Fruit fly (Drosophila melanogaster) whole organism, embryonic: Measurements from ENCODE around the gene CG34183.

Source experiments
- BtbVII ChIP-seq: fragments of 200-800 bp; sonication (Bioruptor generic); optimal IDR thresholded peaks from 3 replicates; lab custom pipeline; 2017; ENCODE audit warnings: missing biosample characterization, mild to moderate bottlenecking, missing genetic modification characterization
- CG10543 ChIP-seq: fragments of 200-800 bp; sonication (Bioruptor generic); optimal IDR thresholded peaks from 3 replicates; lab custom pipeline; 2017; ENCODE audit warnings: missing biosample characterization, mild to moderate bottlenecking, missing genetic modification characterization, moderate library complexity
- CG11504 ChIP-seq: fragments of 200-800 bp; sonication (Bioruptor generic); optimal IDR thresholded peaks from 3 replicates; lab custom pipeline; 2019; ENCODE audit warnings: missing biosample characterization, mild to moderate bottlenecking, missing genetic modification characterization, moderate library complexity
- CG12942 ChIP-seq: fragments of 200-800 bp; sonication (Bioruptor generic); optimal IDR thresholded peaks from 3 replicates; lab custom pipeline; 2016; ENCODE audit warnings: missing biosample characterization, missing genetic modification characterization
- CG13624 ChIP-seq: fragments of 200-800 bp; sonication (Bioruptor generic); optimal IDR thresholded peaks from 2 replicates; lab custom pipeline; 2016; ENCODE audit warnings: missing biosample characterization, missing genetic modification characterization
- CG14441 ChIP-seq: fragments of 200-800 bp; sonication (Bioruptor generic); IDR thresholded peaks from 2 replicates; pipeline ENCODE4 v1.3.6; 2022; ENCODE audit warnings: missing biosample characterization, missing genetic modification characterization
- CG15073 ChIP-seq: fragments of 200-800 bp; sonication (Bioruptor generic); optimal IDR thresholded peaks from 2 replicates; lab custom pipeline; 2016; ENCODE audit warnings: missing biosample characterization, missing genetic modification characterization
- CG15601 ChIP-seq: fragments of 200-800 bp; sonication (Bioruptor generic); optimal IDR thresholded peaks from 3 replicates; lab custom pipeline; 2019; ENCODE audit warnings: missing biosample characterization, mild to moderate bottlenecking, missing genetic modification characterization, moderate library complexity
- CG30020 ChIP-seq: fragments of 200-800 bp; optimal IDR thresholded peaks from 2 replicates; lab custom pipeline; 2019; ENCODE audit warnings: missing biosample characterization, mild to moderate bottlenecking, missing genetic modification characterization, moderate library complexity
- CG31388 ChIP-seq: fragments of 200-800 bp; sonication (Bioruptor generic); optimal IDR thresholded peaks from 2 replicates; lab custom pipeline; 2016; ENCODE audit warnings: missing biosample characterization, missing genetic modification characterization
- CG31441 ChIP-seq: fragments of 200-800 bp; sonication (Bioruptor generic); IDR thresholded peaks from 2 replicates; pipeline ENCODE4 v1.3.6; 2022; ENCODE audit warnings: missing biosample characterization, missing genetic modification characterization
- CG4404 ChIP-seq: fragments of 200-800 bp; sonication (Bioruptor generic); IDR thresholded peaks from 2 replicates; pipeline ENCODE4 v1.3.6; 2022; ENCODE audit warnings: missing biosample characterization, missing genetic modification characterization
- CG4424 ChIP-seq: fragments of 200-800 bp; sonication (Bioruptor generic); optimal IDR thresholded peaks from 3 replicates; lab custom pipeline; 2016; ENCODE audit warnings: missing biosample characterization, missing genetic modification characterization
- CG4617 ChIP-seq: fragments of 200-800 bp; sonication (Bioruptor generic); optimal IDR thresholded peaks from 3 replicates; lab custom pipeline; 2016; ENCODE audit warnings: missing biosample characterization, missing genetic modification characterization, borderline replicate concordance
- CG6689 ChIP-seq: fragments of 200-800 bp; sonication (Bioruptor generic); IDR thresholded peaks from 2 replicates; pipeline ENCODE4 v1.3.6; 2022; ENCODE audit warnings: missing biosample characterization, missing genetic modification characterization
- CG6854 ChIP-seq: fragments of 200-800 bp; sonication (Bioruptor generic); optimal IDR thresholded peaks from 3 replicates; lab custom pipeline; 2017; ENCODE audit warnings: missing biosample characterization, mild to moderate bottlenecking, missing genetic modification characterization
- CG7745 ChIP-seq: fragments of 200-800 bp; sonication (Bioruptor generic); optimal IDR thresholded peaks from 2 replicates; lab custom pipeline; 2018; ENCODE audit warnings: missing biosample characterization, mild to moderate bottlenecking, missing genetic modification characterization, moderate library complexity
- CG8290 ChIP-seq, 3 experiments: fragments of 200-800 bp; sonication (Bioruptor generic); optimal IDR thresholded peaks; 2 replicates each; lab custom pipeline; 2016 to 2019; ENCODE audit warnings: missing biosample characterization in 3 of 3, missing genetic modification characterization in 3 of 3, mild to moderate bottlenecking in 2 of 3, moderate library complexity in 1 of 3
- CG8478 ChIP-seq: fragments of >200 bp; optimal IDR thresholded peaks from 2 replicates; lab custom pipeline; 2018
- CG9797 ChIP-seq: fragments of 200-800 bp; sonication (Bioruptor generic); optimal IDR thresholded peaks from 3 replicates; lab custom pipeline; 2018; ENCODE audit warnings: missing biosample characterization, mild to moderate bottlenecking, missing genetic modification characterization
- CkIIα-i1 ChIP-seq: fragments of 200-800 bp; sonication (Bioruptor generic); IDR thresholded peaks from 2 replicates; pipeline ENCODE4 v1.3.6; 2022; ENCODE audit warnings: missing biosample characterization, missing genetic modification characterization
- D ChIP-seq, 2 experiments: fragments of 200-800 bp in 1 of 2; fragments of >200 bp in 1 of 2; sonication (Bioruptor generic) in 1 of 2; optimal IDR thresholded peaks; 2 replicates in 1 of 2; 3 replicates in 1 of 2; lab custom pipeline; 2017; ENCODE audit warnings: mild to moderate bottlenecking in 1 of 2, missing biosample characterization in 1 of 2, missing genetic modification characterization in 1 of 2, missing genetic modification reagents in 1 of 2
- Drgx ChIP-seq: fragments of 200-800 bp; sonication (Bioruptor generic); IDR thresholded peaks from 2 replicates; pipeline ENCODE4 v1.3.6; 2022; ENCODE audit warnings: missing biosample characterization, missing genetic modification characterization
- Gsc ChIP-seq: fragments of 200-800 bp; sonication (Bioruptor generic); IDR thresholded peaks from 2 replicates; pipeline ENCODE4 v1.3.6; 2022; ENCODE audit warnings: missing biosample characterization, missing genetic modification characterization
- Hmx ChIP-seq: fragments of 200-800 bp; sonication (Bioruptor generic); optimal IDR thresholded peaks from 2 replicates; lab custom pipeline; 2016; ENCODE audit warnings: missing biosample characterization, missing genetic modification characterization
- Opbp ChIP-seq: fragments of 200-800 bp; sonication (Bioruptor generic); IDR thresholded peaks from 3 replicates; pipeline ENCODE4 v1.3.6; 2022; ENCODE audit warnings: missing biosample characterization, missing genetic modification characterization; ENCODE audit not compliant: partially characterized antibody
- Pdp1 ChIP-seq, 2 experiments: fragments of 200-800 bp; sonication (Bioruptor generic); optimal IDR thresholded peaks; 3 replicates each; lab custom pipeline; 2016; ENCODE audit warnings: missing biosample characterization in 2 of 2, missing genetic modification characterization in 2 of 2, mild to moderate bottlenecking in 1 of 2, moderate library complexity in 1 of 2
- Poxn ChIP-seq: fragments of 200-800 bp; sonication (Bioruptor generic); IDR thresholded peaks from 2 replicates; pipeline ENCODE4 v1.3.6; 2022; ENCODE audit warnings: missing biosample characterization, missing genetic modification characterization
- Tbp ChIP-seq: fragments of >200 bp; optimal IDR thresholded peaks from 2 replicates; lab custom pipeline; 2018; ENCODE audit warnings: missing biosample characterization, missing genetic modification characterization
- Xrp1 ChIP-seq: fragments of 200-800 bp; sonication (Bioruptor generic); IDR thresholded peaks from 2 replicates; pipeline ENCODE4 v1.3.6; 2022; ENCODE audit warnings: missing biosample characterization, missing genetic modification characterization
- aop ChIP-seq: fragments of 200-800 bp; sonication (Bioruptor generic); IDR thresholded peaks from 2 replicates; pipeline ENCODE4 v1.3.6; 2022; ENCODE audit warnings: missing biosample characterization, missing genetic modification characterization
- ap ChIP-seq: fragments of 200-800 bp; sonication (Bioruptor generic); IDR thresholded peaks from 2 replicates; pipeline ENCODE4 v1.3.6; 2022; ENCODE audit warnings: missing biosample characterization, missing genetic modification characterization
- ash1 ChIP-seq: fragments of 200-800 bp; sonication (Bioruptor generic); optimal IDR thresholded peaks from 2 replicates; lab custom pipeline; 2018; ENCODE audit warnings: missing biosample characterization, mild to moderate bottlenecking, missing genetic modification characterization
- ato ChIP-seq: fragments of 200-800 bp; sonication (Bioruptor generic); IDR thresholded peaks from 2 replicates; pipeline ENCODE4 v1.3.6; 2022; ENCODE audit warnings: missing biosample characterization, missing genetic modification characterization; ENCODE audit not compliant: partially characterized antibody
- btn ChIP-seq: fragments of 200-800 bp; sonication (Bioruptor generic); optimal IDR thresholded peaks from 2 replicates; lab custom pipeline; 2016; ENCODE audit warnings: missing biosample characterization, missing genetic modification characterization
- dimm ChIP-seq: fragments of 200-800 bp; sonication (Bioruptor generic); IDR thresholded peaks from 2 replicates; pipeline ENCODE4 v1.3.6; 2022; ENCODE audit warnings: missing biosample characterization, missing genetic modification characterization
- dm ChIP-seq: fragments of 200-800 bp; sonication (Bioruptor generic); optimal IDR thresholded peaks from 3 replicates; lab custom pipeline; 2016; ENCODE audit warnings: missing biosample characterization, missing genetic modification characterization
- fru ChIP-seq: fragments of >200 bp; optimal IDR thresholded peaks from 2 replicates; lab custom pipeline; 2017
- gcm ChIP-seq: fragments of 200-800 bp; sonication (Bioruptor generic); optimal IDR thresholded peaks from 2 replicates; lab custom pipeline; 2019; ENCODE audit warnings: missing biosample characterization, mild to moderate bottlenecking, missing genetic modification characterization, moderate library complexity
- gcm2 ChIP-seq: fragments of 200-800 bp; sonication (Bioruptor generic); optimal IDR thresholded peaks from 2 replicates; lab custom pipeline; 2016; ENCODE audit warnings: missing biosample characterization, missing genetic modification characterization
- grau ChIP-seq: fragments of 200-800 bp; optimal IDR thresholded peaks from 3 replicates; lab custom pipeline; 2019; ENCODE audit warnings: missing biosample characterization, mild to moderate bottlenecking, missing genetic modification characterization, moderate library complexity
- h ChIP-seq: fragments of >200 bp; optimal IDR thresholded peaks from 2 replicates; lab custom pipeline; 2017
- lab ChIP-seq: fragments of 200-800 bp; sonication (Bioruptor generic); optimal IDR thresholded peaks from 3 replicates; lab custom pipeline; 2017; ENCODE audit warnings: missing biosample characterization, missing genetic modification characterization, mild to moderate bottlenecking, moderate library complexity, missing genetic modification reagents
- sc ChIP-seq, 3 experiments: fragments of >200 bp in 2 of 3; fragments of 200-800 bp in 1 of 3; sonication (Bioruptor generic) in 1 of 3; optimal IDR thresholded peaks; 2 replicates in 2 of 3; 3 replicates in 1 of 3; lab custom pipeline; 2017; ENCODE audit warnings: mild to moderate bottlenecking in 1 of 3, missing biosample characterization in 1 of 3, missing genetic modification characterization in 1 of 3, missing genetic modification reagents in 1 of 3
- sens-2 ChIP-seq: fragments of 200-800 bp; sonication (Bioruptor generic); IDR thresholded peaks from 2 replicates; pipeline ENCODE4 v1.3.6; 2022; ENCODE audit warnings: missing biosample characterization, missing genetic modification characterization
- unpg ChIP-seq: fragments of 200-800 bp; sonication (Bioruptor generic); optimal IDR thresholded peaks from 3 replicates; lab custom pipeline; 2018; ENCODE audit warnings: missing biosample characterization, mild to moderate bottlenecking, missing genetic modification characterization, moderate library complexity

CG34183 gene

DNA sequence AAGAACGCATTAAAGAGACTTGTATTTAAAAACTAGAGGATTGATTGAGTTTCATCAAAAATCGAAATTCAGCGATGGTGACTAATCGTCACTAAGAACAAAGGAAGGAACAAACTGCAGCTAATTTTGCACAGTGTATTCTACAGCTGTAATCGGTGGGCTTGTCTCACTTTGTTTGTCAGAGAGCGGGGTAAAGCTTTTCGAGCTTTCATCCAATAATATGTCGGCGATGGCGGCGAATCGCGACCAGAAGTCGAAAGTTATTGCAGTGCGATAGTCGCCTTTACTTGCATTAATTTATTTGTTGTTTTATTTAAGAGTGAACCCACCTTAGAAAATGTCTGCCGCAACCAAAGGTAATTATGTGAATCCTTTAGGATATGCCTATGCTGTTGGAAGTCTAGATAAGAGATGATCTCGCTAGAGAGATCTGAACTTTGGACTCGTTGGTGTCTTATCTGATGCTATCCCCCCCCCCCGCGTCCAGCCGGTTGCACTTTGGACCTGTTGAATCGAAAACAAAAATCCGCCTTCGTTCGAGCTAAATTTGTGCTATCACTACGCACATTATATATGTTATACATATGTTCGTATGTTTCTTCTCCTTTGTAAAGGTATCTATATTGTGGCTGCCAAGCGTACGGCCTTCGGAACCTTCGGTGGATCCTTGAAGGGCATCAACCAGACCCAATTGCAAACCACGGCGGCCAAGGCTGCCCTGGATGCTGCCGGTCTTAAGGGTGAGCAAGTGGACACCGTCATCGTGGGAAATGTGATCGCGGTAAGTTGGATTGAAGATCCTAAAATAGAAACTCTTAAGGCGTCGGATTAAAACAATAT is 24.7 kb upstream of the CG34183 start, which contains the start of gene yip2 (continued):
- TF ChIP-seq Gsc (GFP tag; lab: Robert Waterston, UW) (no peak), Tbp (GFP tag; lab: Kevin White, UChicago) (no peak), CG31388 (GFP tag; lab: Kevin White, UChicago) (no peak), CG7745 (tag; lab: Kevin White, UChicago) (no peak), ato (no peak), D (optimal IDR thresholded peaks at IDR 0.05; lab: Kevin White, UChicago) (no peak), D (GFP tag; optimal IDR thresholded peaks at IDR 0.05; lab: Kevin White, UChicago) (no peak)

DNA sequence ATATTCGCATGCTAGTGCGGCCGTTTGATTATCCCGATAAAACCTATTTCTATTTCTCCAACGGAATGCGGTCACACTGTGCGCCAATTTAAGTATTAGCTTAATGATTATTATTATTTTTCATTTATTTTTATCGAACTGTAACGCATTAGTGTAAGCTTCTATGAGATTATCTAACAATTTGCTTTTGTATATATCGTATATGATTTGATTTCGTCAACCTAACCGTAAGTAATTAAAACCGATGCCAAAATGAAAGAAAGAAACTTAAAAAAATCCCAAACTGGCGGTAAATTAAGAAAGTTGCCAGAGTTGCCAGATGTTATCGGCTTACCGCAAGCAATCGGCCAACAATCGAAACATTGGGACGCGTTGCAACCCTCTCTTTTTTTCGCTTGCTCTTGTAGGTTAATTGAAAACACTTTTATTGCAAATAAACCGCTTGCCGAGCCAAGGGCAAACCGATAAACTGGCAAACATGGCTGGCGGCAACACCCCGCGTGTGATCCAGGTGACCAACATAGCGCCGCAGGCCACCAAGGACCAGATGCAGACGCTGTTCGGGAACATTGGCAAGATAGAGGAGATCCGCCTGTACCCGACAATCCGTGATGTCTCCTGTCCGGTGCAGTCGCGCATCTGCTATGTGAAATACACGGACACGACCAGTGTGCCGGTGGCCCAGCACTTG is 22.1 kb upstream of the CG34183 start, which contains the start of the genes Etl1 and Srp54:
Gene Etl1, minus strand, starts transcription at position 39 of the 691 bp plus-strand sequence.
Gene Srp54, plus strand, starts transcription at position 342 of the 691 bp plus-strand sequence.
- TF ChIP-seq Pdp1 (GFP tag; optimal IDR thresholded peaks at IDR 0.05; lab: Kevin White, UChicago): peak in 1 of 2 experiments; percentile 37
- no peak for TF ChIP-seq aop (GFP tag; lab: Robert Waterston, UW)
- TF ChIP-seq CG12942 (GFP tag; lab: Kevin White, UChicago): no peak
- TF ChIP-seq CG30020 (tag; lab: Kevin White, UChicago): peak; percentile 56
- no peak for TF ChIP-seq sens-2 (GFP tag; lab: Robert Waterston, UW)
- no peak for TF ChIP-seq btn (GFP tag; lab: Kevin White, UChicago)
- no peak for TF ChIP-seq sc (optimal IDR thresholded peaks at IDR 0.05; lab: Kevin White, UChicago)
- no peak for TF ChIP-seq sc (GFP tag; optimal IDR thresholded peaks at IDR 0.05; lab: Kevin White, UChicago)
- no peak for TF ChIP-seq unpg (GFP tag; lab: Kevin White, UChicago)
- no peak for TF ChIP-seq grau (tag; lab: Kevin White, UChicago)
- no peak for TF ChIP-seq Xrp1
- TF ChIP-seq CG13624: no peak
- TF ChIP-seq CG4424 (GFP tag; lab: Kevin White, UChicago): peak; percentile 2
- peak; percentile 10 for TF ChIP-seq CG8290 (GFP tag; optimal IDR thresholded peaks at IDR 0.05; lab: Kevin White, UChicago)
- TF ChIP-seq CG8290 (tag; optimal IDR thresholded peaks at IDR 0.05; lab: Kevin White, UChicago): no peak
- peak; percentile 11 for TF ChIP-seq CG11504 (tag; lab: Kevin White, UChicago)
- TF ChIP-seq CG31441 (GFP tag; lab: Robert Waterston, UW): 0 out of 2 replicates have a peak, but pooled peaks have one; percentile 20
- peak; percentile 30 for TF ChIP-seq CG4617 (GFP tag; lab: Kevin White, UChicago)
- no peak for TF ChIP-seq CG14441
- TF ChIP-seq dm (GFP tag; lab: Kevin White, UChicago): no peak
- TF ChIP-seq CG6689 (GFP tag; lab: Robert Waterston, UW): no peak
- no peak for TF ChIP-seq dimm (GFP tag; lab: Robert Waterston, UW)
- no peak for TF ChIP-seq CG15073
- peak; percentile 4; the same call in 1 of the 3 replicates for TF ChIP-seq Opbp (GFP tag; lab: Robert Waterston, UW)
- no peak for TF ChIP-seq Hmx (GFP tag; lab: Kevin White, UChicago)
- no peak for TF ChIP-seq Poxn
- no peak for TF ChIP-seq Drgx (GFP tag; lab: Robert Waterston, UW)
- no peak for TF ChIP-seq CG10543 (GFP tag; lab: Kevin White, UChicago)
- TF ChIP-seq CkIIα-i1 (GFP tag; lab: Robert Waterston, UW): no peak
- no peak for TF ChIP-seq BtbVII
- no peak for TF ChIP-seq CG6854
- TF ChIP-seq gcm2 (GFP tag; lab: Kevin White, UChicago): no peak
- TF ChIP-seq CG8478: no peak
- no peak for TF ChIP-seq CG15601
- peak; percentile 73 for TF ChIP-seq CG9797
- TF ChIP-seq ash1 (GFP tag; lab: Kevin White, UChicago): no peak
- no peak for TF ChIP-seq h (lab: Kevin White, UChicago)
- no peak for TF ChIP-seq ap
- no peak for TF ChIP-seq fru (lab: Kevin White, UChicago)
- no peak for TF ChIP-seq CG4404 (GFP tag; lab: Robert Waterston, UW)
- peak; percentile 13 for TF ChIP-seq gcm (GFP tag; lab: Kevin White, UChicago)
- TF ChIP-seq lab: no peak
